Worm (Caenorhabditis elegans) whole organism, young adult: ENCODE measurements around the gene Y67D8C.7.

ENCODE experiments used
- C17E4.6 ChIP-seq: fragments of 200-800 bp; sonication (Bioruptor generic); IDR thresholded peaks from 2 replicates; pipeline ENCODE4 v1.3.6; 2022; ENCODE audit warnings: missing genetic modification reagents, missing genetic modification characterization, missing compliant biosample characterization
- F23B12.7 ChIP-seq: sonication (generic microtip); optimal IDR thresholded peaks from 2 replicates; lab custom pipeline; 2017; ENCODE audit warnings: missing genetic modification characterization, mild to moderate bottlenecking, missing compliant biosample characterization, antibody characterized with exemption, moderate library complexity; ENCODE audit not compliant: insufficient read depth
- F33H1.4 ChIP-seq: fragments of 200-800 bp; sonication (Bioruptor generic); IDR thresholded peaks from 2 replicates; pipeline ENCODE4 v1.3.6; 2022; ENCODE audit warnings: missing genetic modification reagents, missing genetic modification characterization, missing compliant biosample characterization
- F55B11.4 ChIP-seq: sonication (generic microtip); optimal IDR thresholded peaks from 2 replicates; lab custom pipeline; 2016; ENCODE audit warnings: missing compliant biosample characterization, missing genetic modification characterization, borderline replicate concordance; ENCODE audit not compliant: insufficient read depth
- F57C9.4 ChIP-seq: sonication (generic microtip); optimal IDR thresholded peaks from 2 replicates; lab custom pipeline; 2017; ENCODE audit warnings: mild to moderate bottlenecking, missing genetic modification characterization, missing compliant biosample characterization
- T26A5.8 ChIP-seq: sonication (generic microtip); optimal IDR thresholded peaks from 2 replicates; lab custom pipeline; 2016; ENCODE audit warnings: missing genetic modification characterization, missing compliant biosample characterization
- attf-5 ChIP-seq: fragments of 200-800 bp; sonication (Bioruptor generic); optimal IDR thresholded peaks from 2 replicates; lab custom pipeline; 2018; ENCODE audit warnings: mild to moderate bottlenecking, missing genetic modification characterization, missing compliant biosample characterization
- attf-6 ChIP-seq: fragments of 200-800 bp; sonication (Bioruptor generic); IDR thresholded peaks from 2 replicates; pipeline ENCODE4 v1.3.6; 2022; ENCODE audit warnings: missing genetic modification reagents, missing genetic modification characterization, missing compliant biosample characterization
- bed-1 ChIP-seq: fragments of 200-800 bp; sonication (Bioruptor generic); IDR thresholded peaks from 2 replicates; pipeline ENCODE4 v1.3.6; 2022; ENCODE audit warnings: missing genetic modification reagents, missing genetic modification characterization, missing compliant biosample characterization
- cebp-1 ChIP-seq, 2 experiments: fragments of 200-800 bp in 1 of 2; sonication (Bioruptor generic) in 1 of 2; sonication (generic microtip) in 1 of 2; IDR thresholded peaks in 1 of 2; optimal IDR thresholded peaks in 1 of 2; 2 replicates each; pipeline versions ENCODE4 v1.3.6 to Lab custom; 2017 to 2022; ENCODE audit warnings: missing compliant biosample characterization in 2 of 2, missing genetic modification characterization in 2 of 2, mild to moderate bottlenecking in 1 of 2, missing genetic modification reagents in 1 of 2, moderate library complexity in 1 of 2
- cebp-2 ChIP-seq: fragments of 200-800 bp; sonication (Bioruptor generic); IDR thresholded peaks from 2 replicates; pipeline ENCODE4 v1.3.6; 2022; ENCODE audit warnings: missing genetic modification characterization, missing compliant biosample characterization
- ceh-40 ChIP-seq: fragments of 200-800 bp; sonication (Bioruptor generic); IDR thresholded peaks from 2 replicates; pipeline ENCODE4 v1.3.6; 2022; ENCODE audit warnings: missing genetic modification characterization, missing compliant biosample characterization
- dpl-1 ChIP-seq: fragments of 150-350 bp; optimal IDR thresholded peaks from 2 replicates; lab custom pipeline; 2014; ENCODE audit warnings: missing biosample characterization, missing genetic modification reagents, missing genetic modification characterization
- egrh-3 ChIP-seq: fragments of 200-800 bp; sonication (Bioruptor generic); IDR thresholded peaks from 2 replicates; pipeline ENCODE4 v1.3.6; 2022; ENCODE audit warnings: missing genetic modification reagents, missing genetic modification characterization, missing compliant biosample characterization
- lag-1 ChIP-seq: fragments of 200-800 bp; sonication (Bioruptor generic); IDR thresholded peaks from 2 replicates; pipeline ENCODE4 v1.3.6; 2022; ENCODE audit warnings: missing genetic modification reagents, missing genetic modification characterization, missing compliant biosample characterization
- let-607 ChIP-seq, 2 experiments: fragments of 200-800 bp in 1 of 2; sonication (Bioruptor generic) in 1 of 2; sonication (generic microtip) in 1 of 2; optimal IDR thresholded peaks; 2 replicates each; lab custom pipeline; 2016 to 2018; ENCODE audit warnings: mild to moderate bottlenecking in 2 of 2, missing compliant biosample characterization in 2 of 2, missing genetic modification characterization in 2 of 2, moderate library complexity in 2 of 2, missing genotype in 1 of 2
- lsl-1 ChIP-seq: fragments of 200-800 bp; sonication (Bioruptor generic); optimal IDR thresholded peaks from 2 replicates; lab custom pipeline; 2018; ENCODE audit warnings: mild to moderate bottlenecking, missing genetic modification characterization, moderate library complexity, missing compliant biosample characterization
- lsy-27 ChIP-seq: sonication (generic microtip); optimal IDR thresholded peaks from 2 replicates; lab custom pipeline; 2017; ENCODE audit warnings: missing genetic modification characterization, mild to moderate bottlenecking, missing compliant biosample characterization, antibody characterized with exemption, missing genotype, borderline replicate concordance; ENCODE audit not compliant: insufficient read depth
- madf-3 ChIP-seq: fragments of 200-800 bp; sonication (Bioruptor generic); IDR thresholded peaks from 2 replicates; pipeline ENCODE4 v1.3.6; 2022; ENCODE audit warnings: missing genetic modification reagents, missing genetic modification characterization, missing compliant biosample characterization
- madf-6 ChIP-seq: fragments of 200-800 bp; sonication (Bioruptor generic); IDR thresholded peaks from 2 replicates; pipeline ENCODE4 v1.3.6; 2022; ENCODE audit warnings: missing genetic modification reagents, missing genetic modification characterization, missing compliant biosample characterization
- mcd-1 ChIP-seq: fragments of 200-800 bp; sonication (Bioruptor generic); IDR thresholded peaks from 2 replicates; pipeline ENCODE4 v1.3.6; 2022; ENCODE audit warnings: missing genetic modification reagents, missing genetic modification characterization, missing compliant biosample characterization
- mes-4 ChIP-seq: sonication (generic microtip); optimal IDR thresholded peaks from 2 replicates; lab custom pipeline; 2016; ENCODE audit warnings: missing genotype, missing genetic modification characterization, missing compliant biosample characterization
- pha-4 ChIP-seq: fragments of 150-350 bp; sonication (generic microtip); optimal IDR thresholded peaks from 2 replicates; lab custom pipeline; 2014; ENCODE audit warnings: missing biosample characterization, missing genetic modification reagents, missing genetic modification characterization
- sdz-38 ChIP-seq: sonication (generic microtip); optimal IDR thresholded peaks from 2 replicates; lab custom pipeline; 2016; ENCODE audit warnings: missing genotype, missing genetic modification characterization, missing compliant biosample characterization
- snpc-3.4 ChIP-seq: sonication (generic microtip); optimal IDR thresholded peaks from 2 replicates; lab custom pipeline; 2017; ENCODE audit warnings: missing genetic modification characterization, mild to moderate bottlenecking, missing compliant biosample characterization, antibody characterized with exemption, moderate library complexity, missing genotype, missing genetic modification reagents
- snpc-4 ChIP-seq, 5 experiments: fragments of 150-350 bp in 1 of 5; sonication (generic microtip) in 4 of 5; optimal IDR thresholded peaks; 2 replicates each; lab custom pipeline; 2014 to 2018; ENCODE audit warnings: missing genetic modification characterization in 5 of 5, missing biosample characterization in 3 of 5, antibody characterized with exemption in 2 of 5, mild to moderate bottlenecking in 2 of 5, missing compliant biosample characterization in 2 of 5, missing genotype in 2 of 5, moderate library complexity in 2 of 5, missing genetic modification reagents in 1 of 5
- tbx-9 ChIP-seq: sonication (generic microtip); optimal IDR thresholded peaks from 2 replicates; lab custom pipeline; 2016; ENCODE audit warnings: borderline replicate concordance, missing genetic modification characterization, inconsistent platforms, missing compliant biosample characterization
- zfh-2 ChIP-seq: fragments of 200-800 bp; sonication (Bioruptor generic); conservative IDR thresholded peaks from 2 replicates; pipeline ENCODE4 v1.3.6; 2022; ENCODE audit warnings: missing genetic modification reagents, missing genetic modification characterization, missing compliant biosample characterization
- ztf-22 ChIP-seq: fragments of 200-800 bp; sonication (Bioruptor generic); optimal IDR thresholded peaks from 2 replicates; lab custom pipeline; 2018; ENCODE audit warnings: mild to moderate bottlenecking, missing genetic modification characterization, moderate library complexity, missing compliant biosample characterization

Gene Y67D8C.7

ce11 chrIV:3076802-3077201 is 10.1 kb upstream of the Y67D8C.7 start:
- TF ChIP-seq cebp-1 (GFP tag; IDR thresholded peaks at IDR 0.05; lab: Robert Waterston, UW), result no peak
- no peak for TF ChIP-seq cebp-1 (tag; optimal IDR thresholded peaks at IDR 0.05; lab: Kevin White, UChicago)
- no peak for TF ChIP-seq madf-3 (GFP tag; lab: Robert Waterston, UW)
- 0 out of 2 replicates have a peak, but pooled peaks have one; percentile 13 for TF ChIP-seq mcd-1 (GFP tag; lab: Robert Waterston, UW)
- no peak for TF ChIP-seq lag-1 (GFP tag; lab: Robert Waterston, UW)
- no peak for TF ChIP-seq madf-6 (GFP tag; lab: Robert Waterston, UW)
- TF ChIP-seq, all 124 proteins: peak for 1

- TF ChIP-seq cebp-2 (no peak), F33H1.4 (GFP tag; lab: Robert Waterston, UW) (no peak), snpc-4 (GFP tag; optimal IDR thresholded peaks at IDR 0.05; lab: Kevin White, UChicago) (no peak), snpc-4 (tag; optimal IDR thresholded peaks at IDR 0.05; lab: Kevin White, UChicago) (no peak), dpl-1 (GFP tag; lab: Kevin White, UChicago) (no peak)
- TF ChIP-seq, all 124 proteins: peak for 0
These were observed 9.5 kb upstream of the Y67D8C.7 start, which contains the start of gene Y67D8C.22 for ce11 chrIV:3076207-3076606. TSS of gene Y67D8C.22 (minus strand) at chrIV:3076307.

ce11 chrIV:3071997-3072396 is 5.3 kb upstream of the Y67D8C.7 start, which contains the start of gene Y67D8C.2:
TSS of gene Y67D8C.2 (plus strand) at chrIV:3072297.
- TF ChIP-seq attf-5 (no peak), snpc-3.4 (tag; lab: Kevin White, UChicago) (no peak), F57C9.4 (tag; lab: Kevin White, UChicago) (no peak), lsl-1 (GFP tag; lab: Kevin White, UChicago) (no peak), T26A5.8 (tag; lab: Kevin White, UChicago) (no peak)
- TF ChIP-seq, all 124 proteins: peak for 0

ce11 chrIV:3069619-3070260 is 3.0 kb upstream of the Y67D8C.7 start, which contains the start of gene cpg-9:
TSS of gene cpg-9 (minus strand) at chrIV:3070210.
- TF ChIP-seq C17E4.6 (GFP tag; lab: Robert Waterston, UW), result no peak
- TF ChIP-seq tbx-9, result no peak
- TF ChIP-seq lsy-27 (tag; lab: Kevin White, UChicago), result no peak
- TF ChIP-seq ztf-22, result no peak
- TF ChIP-seq F55B11.4 (tag; lab: Kevin White, UChicago), result no peak
- TF ChIP-seq attf-6 (GFP tag; lab: Robert Waterston, UW), result no peak
- no peak for TF ChIP-seq bed-1
- no peak for TF ChIP-seq F23B12.7 (tag; lab: Kevin White, UChicago)
- TF ChIP-seq sdz-38 (tag; lab: Kevin White, UChicago), result no peak
- TF ChIP-seq let-607 (tag; optimal IDR thresholded peaks at IDR 0.05; lab: Kevin White, UChicago), result no peak
- no peak for TF ChIP-seq ceh-40 (GFP tag; lab: Robert Waterston, UW)

- TF ChIP-seq mes-4 (tag; lab: Kevin White, UChicago) (no peak), zfh-2 (peak; percentile 84), egrh-3 (peak; percentile 72; the same call in 1 of the 2 replicates), mcd-1 (GFP tag; lab: Robert Waterston, UW) (0 out of 2 replicates have a peak, but pooled peaks have one; percentile 19), pha-4 (tag; lab: Kevin White, UChicago) (no peak), lsy-27 (tag; lab: Kevin White, UChicago) (no peak)
- TF ChIP-seq, all 124 proteins: peak for 3
These were observed 3.7 kb downstream of the Y67D8C.7 start, which contains the start of gene Y67D8C.6 for ce11 chrIV:3062936-3063439. TSS of gene Y67D8C.6 (minus strand) at chrIV:3063389.
